Worm (Caenorhabditis elegans) whole organism, L3 larva: ENCODE data around the gene F08G2.5.
A peak's percentile ranks its signal among the peaks of the same experiment; 100 is the strongest.

Experiments
- R02D3.7 ChIP-seq: fragments of 150-350 bp; optimal IDR thresholded peaks from 2 replicates; lab custom pipeline; 2014; ENCODE audit warnings: missing biosample characterization, missing genetic modification characterization
- aly-2 ChIP-seq: fragments of 150-350 bp; optimal IDR thresholded peaks from 2 replicates; lab custom pipeline; 2014; ENCODE audit warnings: missing biosample characterization, missing genetic modification characterization
- ceh-16 ChIP-seq: sonication (generic microtip); optimal IDR thresholded peaks from 2 replicates; lab custom pipeline; 2017; ENCODE audit warnings: missing biosample characterization, missing genetic modification characterization
- ceh-28 ChIP-seq: fragments of 150-350 bp; optimal IDR thresholded peaks from 2 replicates; lab custom pipeline; 2014; ENCODE audit warnings: missing biosample characterization, missing genetic modification reagents, missing genetic modification characterization
- ceh-82 ChIP-seq: fragments of 150-350 bp; optimal IDR thresholded peaks from 2 replicates; lab custom pipeline; 2014; ENCODE audit warnings: missing biosample characterization, missing genetic modification characterization
- ceh-9 ChIP-seq: sonication (generic microtip); optimal IDR thresholded peaks from 2 replicates; lab custom pipeline; 2018; ENCODE audit warnings: missing biosample characterization, missing genetic modification characterization
- daf-12 ChIP-seq: fragments of 150-350 bp; optimal IDR thresholded peaks from 2 replicates; lab custom pipeline; 2014; ENCODE audit warnings: missing biosample characterization, missing genetic modification reagents, missing genetic modification characterization
- egl-27 ChIP-seq: sonication (generic microtip); optimal IDR thresholded peaks from 4 replicates; lab custom pipeline; 2017; ENCODE audit warnings: missing biosample characterization, missing genetic modification reagents, missing genetic modification characterization
- egl-5 ChIP-seq: fragments of 150-350 bp; optimal IDR thresholded peaks from 2 replicates; lab custom pipeline; 2017; ENCODE audit warnings: missing biosample characterization, missing genetic modification reagents, missing genetic modification characterization, inconsistent platforms
- elt-2 ChIP-seq: sonication (generic microtip); optimal IDR thresholded peaks from 2 replicates; lab custom pipeline; 2016; ENCODE audit warnings: missing genetic modification reagents, mild to moderate bottlenecking, missing genetic modification characterization, missing compliant biosample characterization
- elt-3 ChIP-seq, 3 experiments: fragments of 150-350 bp in 1 of 3; sonication (generic microtip) in 2 of 3; optimal IDR thresholded peaks; 2 replicates in 2 of 3; 4 replicates in 1 of 3; lab custom pipeline; 2014 to 2017; ENCODE audit warnings: missing biosample characterization in 3 of 3, missing genetic modification characterization in 3 of 3
- eor-1 ChIP-seq, 2 experiments: fragments of 150-350 bp; optimal IDR thresholded peaks; 2 replicates each; lab custom pipeline; 2014 to 2018; ENCODE audit warnings: missing biosample characterization in 2 of 2, missing genetic modification characterization in 2 of 2
- fkh-10 ChIP-seq: sonication (generic microtip); optimal IDR thresholded peaks from 2 replicates; lab custom pipeline; 2017; ENCODE audit warnings: missing biosample characterization, missing genetic modification reagents, missing genetic modification characterization
- fkh-2 ChIP-seq: fragments of 150-350 bp; optimal IDR thresholded peaks from 2 replicates; lab custom pipeline; 2014; ENCODE audit warnings: missing biosample characterization, missing genetic modification reagents, missing genetic modification characterization
- fos-1 ChIP-seq: fragments of 150-350 bp; optimal IDR thresholded peaks from 2 replicates; lab custom pipeline; 2014; ENCODE audit warnings: missing biosample characterization, missing genetic modification characterization
- jun-1 ChIP-seq: fragments of 150-350 bp; optimal IDR thresholded peaks from 2 replicates; lab custom pipeline; 2014; ENCODE audit warnings: missing biosample characterization, missing genetic modification reagents, missing genetic modification characterization
- lin-15B ChIP-seq: fragments of 150-350 bp; optimal IDR thresholded peaks from 2 replicates; lab custom pipeline; 2014; ENCODE audit warnings: missing biosample characterization, missing genetic modification characterization
- mdl-1 ChIP-seq: fragments of 150-350 bp; optimal IDR thresholded peaks from 2 replicates; lab custom pipeline; 2014; ENCODE audit warnings: missing biosample characterization, missing genetic modification characterization
- mml-1 ChIP-seq: fragments of 150-350 bp; sonication (generic microtip); optimal IDR thresholded peaks from 3 replicates; lab custom pipeline; 2014; ENCODE audit warnings: missing biosample characterization, missing genetic modification characterization
- nfya-1 ChIP-seq: sonication (generic microtip); optimal IDR thresholded peaks from 2 replicates; lab custom pipeline; 2017; ENCODE audit warnings: missing genetic modification characterization, mild to moderate bottlenecking, missing compliant biosample characterization, antibody characterized with exemption, moderate library complexity; ENCODE audit not compliant: insufficient read depth
- nhr-12 ChIP-seq: fragments of 150-350 bp; optimal IDR thresholded peaks from 2 replicates; lab custom pipeline; 2014; ENCODE audit warnings: missing biosample characterization, missing genetic modification characterization
- nhr-237 ChIP-seq: fragments of 150-350 bp; optimal IDR thresholded peaks from 2 replicates; lab custom pipeline; 2014; ENCODE audit warnings: missing biosample characterization, missing genetic modification characterization
- nhr-25 ChIP-seq: sonication (generic microtip); optimal IDR thresholded peaks from 2 replicates; lab custom pipeline; 2017; ENCODE audit warnings: missing biosample characterization, missing genetic modification characterization
- nhr-67 ChIP-seq: fragments of 150-350 bp; optimal IDR thresholded peaks from 2 replicates; lab custom pipeline; 2014; ENCODE audit warnings: missing biosample characterization, missing genetic modification characterization
- nhr-76 ChIP-seq: fragments of 150-350 bp; sonication (generic microtip); optimal IDR thresholded peaks from 5 replicates; lab custom pipeline; 2014; ENCODE audit warnings: missing biosample characterization, missing genetic modification characterization
- nhr-77 ChIP-seq: fragments of 150-350 bp; optimal IDR thresholded peaks from 2 replicates; lab custom pipeline; 2014; ENCODE audit warnings: missing biosample characterization, missing genetic modification characterization
- pha-4 ChIP-seq: fragments of 150-350 bp; optimal IDR thresholded peaks from 2 replicates; lab custom pipeline; 2014; ENCODE audit warnings: missing biosample characterization, missing genetic modification reagents, missing genetic modification characterization
- pqm-1 ChIP-seq: fragments of 150-350 bp; optimal IDR thresholded peaks from 2 replicates; lab custom pipeline; 2017; ENCODE audit warnings: missing biosample characterization, missing genetic modification characterization, inconsistent platforms
- tbx-2 ChIP-seq: sonication (generic microtip); optimal IDR thresholded peaks from 2 replicates; lab custom pipeline; 2016; ENCODE audit warnings: mild to moderate bottlenecking, missing genetic modification characterization, missing compliant biosample characterization
- unc-39 ChIP-seq: sonication (generic microtip); optimal IDR thresholded peaks from 4 replicates; lab custom pipeline; 2017; ENCODE audit warnings: missing biosample characterization, missing genetic modification characterization
- unc-62 ChIP-seq: fragments of 150-350 bp; sonication (generic microtip); optimal IDR thresholded peaks from 4 replicates; lab custom pipeline; 2014; ENCODE audit warnings: missing biosample characterization, missing genetic modification reagents, missing genetic modification characterization
- zag-1 ChIP-seq: fragments of 150-350 bp; optimal IDR thresholded peaks from 2 replicates; lab custom pipeline; 2014; ENCODE audit warnings: missing biosample characterization, missing genetic modification characterization
- ztf-11 ChIP-seq: fragments of 150-350 bp; optimal IDR thresholded peaks from 2 replicates; lab custom pipeline; 2014; ENCODE audit warnings: missing biosample characterization, missing genetic modification characterization
- ztf-4 ChIP-seq: fragments of 150-350 bp; optimal IDR thresholded peaks from 2 replicates; lab custom pipeline; 2014; ENCODE audit warnings: missing biosample characterization, missing genetic modification characterization

The F08G2.5 gene

DNA sequence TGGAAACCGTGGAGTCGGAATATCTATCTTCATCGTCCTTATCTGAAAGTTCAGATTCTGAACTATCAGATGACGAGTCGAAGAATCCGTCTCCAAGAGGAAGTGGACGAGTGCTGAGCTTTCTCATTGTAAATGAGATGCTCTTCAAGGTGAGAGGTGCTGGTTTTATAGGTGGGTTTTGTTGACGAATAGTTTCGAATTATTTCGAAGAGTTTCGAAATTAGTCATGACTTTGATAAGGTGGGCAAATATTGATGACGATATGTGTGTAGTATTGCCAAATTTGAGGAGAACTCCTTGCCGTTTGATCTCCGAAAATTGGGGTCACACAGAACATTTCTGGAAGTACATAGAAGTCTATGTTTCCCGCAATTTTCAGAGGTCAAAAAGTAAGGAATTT lies at the start of gene F08G2.5:
F08G2.5 (minus strand) TSS at position 127 of the 400 bp plus-strand sequence.
- TF ChIP-seq pha-4 (tag; lab: Kevin White, UChicago) (peak; percentile 2), pqm-1 (peak; percentile 42), fkh-2 (tag; lab: Kevin White, UChicago) (no peak)

DNA sequence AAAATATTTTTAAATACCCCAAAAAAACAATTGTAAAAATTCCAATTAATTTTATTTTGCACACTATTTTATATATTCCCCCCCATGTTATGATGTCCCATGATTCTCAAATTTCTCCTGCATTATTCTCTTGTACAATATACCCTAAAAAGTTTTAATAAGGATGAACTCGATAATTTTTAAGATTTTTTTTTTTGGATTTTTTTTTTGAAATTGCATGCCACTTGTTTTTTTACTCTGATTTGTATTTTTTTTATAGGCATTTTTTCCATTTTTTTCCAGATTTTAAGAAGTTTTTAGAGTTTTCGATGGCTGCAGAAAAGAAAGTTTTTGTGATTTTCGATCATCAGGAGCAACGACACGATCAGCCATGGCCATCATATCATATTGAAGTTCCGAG lies 49.0 kb upstream of the F08G2.5 start, which contains the start of gene hda-10:
hda-10 (plus strand) TSS at position 301 of the 400 bp plus-strand sequence.
- TF ChIP-seq unc-62 (GFP tag; lab: Kevin White, UChicago) = no peak
- no peak for TF ChIP-seq R02D3.7 (tag; lab: Kevin White, UChicago)
- TF ChIP-seq ceh-82 (tag; lab: Kevin White, UChicago) = no peak
- no peak for TF ChIP-seq nhr-25 (tag; lab: Kevin White, UChicago)
- TF ChIP-seq, all 47 proteins: peak for 0

ce11 chrII:13879589-13879988 lies 46.2 kb upstream of the F08G2.5 start:
- TF ChIP-seq daf-12 (tag; lab: Kevin White, UChicago) = no peak
- TF ChIP-seq fkh-2 (tag; lab: Kevin White, UChicago) = no peak
- no peak for TF ChIP-seq unc-62 (GFP tag; lab: Kevin White, UChicago)
- TF ChIP-seq jun-1 = no peak
- TF ChIP-seq elt-2 (tag; lab: Kevin White, UChicago) = no peak
- TF ChIP-seq fkh-10 (GFP tag; lab: Kevin White, UChicago) = no peak
- no peak for TF ChIP-seq nhr-237 (tag; lab: Kevin White, UChicago)
- no peak for TF ChIP-seq egl-5
- no peak for TF ChIP-seq ceh-28
- no peak for TF ChIP-seq nfya-1 (tag; lab: Kevin White, UChicago)
- TF ChIP-seq ceh-82 (tag; lab: Kevin White, UChicago) = no peak
- TF ChIP-seq ceh-16 (tag; lab: Kevin White, UChicago) = no peak
- no peak for TF ChIP-seq ceh-9 (tag; lab: Kevin White, UChicago)
- TF ChIP-seq lin-15B (tag; lab: Kevin White, UChicago) = no peak
- no peak for TF ChIP-seq fos-1 (tag; lab: Kevin White, UChicago)
- TF ChIP-seq ztf-11 (tag; lab: Kevin White, UChicago) = no peak
- TF ChIP-seq nhr-76 (tag; lab: Kevin White, UChicago) = no peak
- no peak for TF ChIP-seq elt-3 (tag; optimal IDR thresholded peaks at IDR 0.05; lab: Kevin White, UChicago)
- no peak for TF ChIP-seq mml-1 (tag; lab: Kevin White, UChicago)
- no peak for TF ChIP-seq egl-27 (tag; lab: Kevin White, UChicago)

ce11 chrII:13877994-13878393 lies 44.6 kb upstream of the F08G2.5 start:
- no peak for TF ChIP-seq aly-2 (tag; lab: Kevin White, UChicago)
- TF ChIP-seq nhr-12 (tag; lab: Kevin White, UChicago) = no peak
- no peak for TF ChIP-seq nhr-77 (tag; lab: Kevin White, UChicago)
- no peak for TF ChIP-seq unc-39 (tag; lab: Kevin White, UChicago)
- TF ChIP-seq ztf-11 (tag; lab: Kevin White, UChicago) = no peak
- TF ChIP-seq elt-2 (tag; lab: Kevin White, UChicago) = no peak
- no peak for TF ChIP-seq jun-1
- TF ChIP-seq eor-1 (tag; optimal IDR thresholded peaks at IDR 0.05; lab: Kevin White, UChicago) = no peak
- TF ChIP-seq nhr-76 (tag; lab: Kevin White, UChicago) = no peak
- no peak for TF ChIP-seq ztf-4 (tag; lab: Kevin White, UChicago)

DNA sequence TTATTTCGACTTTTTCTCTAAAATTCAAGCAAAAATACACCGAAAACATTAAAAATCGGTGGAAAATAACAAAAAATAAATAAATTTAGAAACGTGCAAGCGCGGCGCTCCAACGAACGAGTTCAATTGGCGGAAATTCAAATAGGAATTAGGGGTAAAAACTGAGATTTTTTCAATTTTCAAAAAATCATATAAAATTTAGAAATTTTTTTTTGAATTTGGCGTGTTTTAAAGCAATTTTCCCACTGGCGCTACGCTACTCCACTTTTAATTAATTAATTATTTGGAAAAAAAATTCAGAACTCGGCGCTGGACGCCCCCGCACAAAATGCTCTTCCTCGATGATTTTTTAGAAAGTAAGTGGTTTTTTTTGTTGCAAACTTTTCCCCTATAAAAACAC lies 42.3 kb upstream of the F08G2.5 start, which contains the start of gene ing-3:
ing-3 (plus strand) TSS at position 301 of the 400 bp plus-strand sequence.
- no peak for TF ChIP-seq tbx-2 (tag; lab: Kevin White, UChicago)
- no peak for TF ChIP-seq nhr-67
- no peak for TF ChIP-seq mdl-1
- no peak for TF ChIP-seq elt-2 (tag; lab: Kevin White, UChicago)
- TF ChIP-seq elt-3 (tag; optimal IDR thresholded peaks at IDR 0.05; lab: Kevin White, UChicago) = no peak
- no peak for TF ChIP-seq fkh-2 (tag; lab: Kevin White, UChicago)
- TF ChIP-seq pqm-1 = no peak
- TF ChIP-seq zag-1 (tag; lab: Kevin White, UChicago) = no peak
